Fruit fly (Drosophila melanogaster): Measurements from ENCODE around the gene CG31226.
A peak's percentile ranks its signal among the peaks of the same experiment; 100 is the strongest.

The CG31226 gene

dm6 chr3R:18895227-18895626, 43.6 kb upstream of the CG31226 start (continued):
- no peak for TF ChIP-seq CG6254 (GFP tag; optimal IDR thresholded peaks at IDR 0.05)
- peak; percentile 68 for TF ChIP-seq E2f1 (GFP tag; IDR thresholded peaks at IDR 0.05)
- TF ChIP-seq H15 (GFP tag; IDR thresholded peaks at IDR 0.05) = peak; percentile 67; the same call in 2 of the 3 replicates
- no peak for TF ChIP-seq CG33557 (GFP tag; optimal IDR thresholded peaks at IDR 0.05)
- TF ChIP-seq CG16863 (GFP tag; optimal IDR thresholded peaks at IDR 0.05) = no peak
- no peak for TF ChIP-seq CG8944 (GFP tag; optimal IDR thresholded peaks at IDR 0.05)
- no peak for TF ChIP-seq esg (GFP tag; conservative IDR thresholded peaks at IDR 0.05)
- TF ChIP-seq sd (tag; optimal IDR thresholded peaks at IDR 0.05) = no peak
- peak; percentile 64; the same call in 1 of the 2 replicates for TF ChIP-seq CG32772 (GFP tag; IDR thresholded peaks at IDR 0.05)
- no peak for TF ChIP-seq E2f2 (GFP tag; IDR thresholded peaks at IDR 0.05)
- TF ChIP-seq CG9797 (GFP tag; optimal IDR thresholded peaks at IDR 0.05) = no peak
- TF ChIP-seq cas (GFP tag; IDR thresholded peaks at IDR 0.05) = no peak
- no peak for TF ChIP-seq gfzf (GFP tag; optimal IDR thresholded peaks at IDR 0.05)
- TF ChIP-seq CG12744 (GFP tag; optimal IDR thresholded peaks at IDR 0.05) = no peak
- no peak for TF ChIP-seq grau (tag; optimal IDR thresholded peaks at IDR 0.05)
- no peak for TF ChIP-seq zen2 (GFP tag; IDR thresholded peaks at IDR 0.05; ENCODE audit: partially characterized antibody)
- TF ChIP-seq C15 (GFP tag; IDR thresholded peaks at IDR 0.05) = 0 out of 3 replicates have a peak, but pooled peaks have one; percentile 9
- TF ChIP-seq ham (GFP tag; IDR thresholded peaks at IDR 0.05) = no peak; the same call in 1 of the 2 replicates
- no peak for TF ChIP-seq dmrt11E (tag; optimal IDR thresholded peaks at IDR 0.05)
- no peak for TF ChIP-seq CG17568 (GFP tag; optimal IDR thresholded peaks at IDR 0.05)
- no peak for TF ChIP-seq bbx (GFP tag; IDR thresholded peaks at IDR 0.05; ENCODE audit: partially characterized antibody)
- TF ChIP-seq Jarid2 (GFP tag; optimal IDR thresholded peaks at IDR 0.05) = no peak
- TF ChIP-seq Bdp1 (GFP tag; optimal IDR thresholded peaks at IDR 0.05) = no peak
- no peak for TF ChIP-seq Chrac-16 (GFP tag; optimal IDR thresholded peaks at IDR 0.05)
- peak; percentile 23 for TF ChIP-seq Med (GFP tag)
- TF ChIP-seq al (GFP tag; IDR thresholded peaks at IDR 0.05) = peak; percentile 74
- no peak for TF ChIP-seq fd64A (GFP tag; optimal IDR thresholded peaks at IDR 0.05)
- TF ChIP-seq dysf (GFP tag; IDR thresholded peaks at IDR 0.05) = peak; percentile 77
- peak; percentile 23; the same call in 1 of the 2 replicates for TF ChIP-seq Dref (GFP tag; IDR thresholded peaks at IDR 0.05)
- no peak for TF ChIP-seq psq (GFP tag; optimal IDR thresholded peaks at IDR 0.05)
- TF ChIP-seq CG3847 (GFP tag; IDR thresholded peaks at IDR 0.05) = no peak
- peak; percentile 46 for TF ChIP-seq CG18599 (GFP tag; optimal IDR thresholded peaks at IDR 0.05)
- TF ChIP-seq CG11695 (GFP tag; IDR thresholded peaks at IDR 0.05) = peak; percentile 65; the same call in 2 of the 3 replicates
- TF ChIP-seq CG9932 (GFP tag; IDR thresholded peaks at IDR 0.05) = no peak
- TF ChIP-seq zfh2 (GFP tag; optimal IDR thresholded peaks at IDR 0.05) = no peak
- TF ChIP-seq phol (tag; optimal IDR thresholded peaks at IDR 0.05) = no peak
- TF ChIP-seq CG10959 (GFP tag; IDR thresholded peaks at IDR 0.05) = no peak
- TF ChIP-seq ranshi (GFP tag; IDR thresholded peaks at IDR 0.05) = peak; percentile 78; the same call in 1 of the 2 replicates
- TF ChIP-seq knrl (GFP tag; IDR thresholded peaks at IDR 0.05; ENCODE audit: partially characterized antibody) = no peak
- TF ChIP-seq sima (GFP tag; optimal IDR thresholded peaks at IDR 0.05) = no peak
- no peak for TF ChIP-seq NK7.1 (GFP tag; optimal IDR thresholded peaks at IDR 0.05)
- no peak for TF ChIP-seq CG2129 (GFP tag; IDR thresholded peaks at IDR 0.05; ENCODE audit: partially characterized antibody)
- no peak for TF ChIP-seq CG6813 (GFP tag; optimal IDR thresholded peaks at IDR 0.05)
- no peak for TF ChIP-seq CG8281 (tag; optimal IDR thresholded peaks at IDR 0.05)
- TF ChIP-seq amos (GFP tag; IDR thresholded peaks at IDR 0.05; ENCODE audit: partially characterized antibody) = no peak
- no peak for TF ChIP-seq CG6765 (GFP tag; optimal IDR thresholded peaks at IDR 0.05)
- peak; percentile 40; the same call in 1 of the 2 replicates for TF ChIP-seq CG4404 (GFP tag; IDR thresholded peaks at IDR 0.05)
- no peak for TF ChIP-seq tio (GFP tag; optimal IDR thresholded peaks at IDR 0.05)
- TF ChIP-seq CG18011 (GFP tag; optimal IDR thresholded peaks at IDR 0.05) = no peak
- no peak for TF ChIP-seq mirr (GFP tag; optimal IDR thresholded peaks at IDR 0.05)
- no peak for TF ChIP-seq Fer1 (GFP tag; optimal IDR thresholded peaks at IDR 0.05)
